Worm (Caenorhabditis elegans) whole organism, L4 larva: ENCODE data around the gene ccep-135.

Source experiments
- F37D6.2 ChIP-seq: sonication (generic microtip); optimal IDR thresholded peaks from 2 replicates; lab custom pipeline; 2016; ENCODE audit warnings: mild to moderate bottlenecking, missing genetic modification characterization, missing compliant biosample characterization
- F44E2.7 ChIP-seq: fragments of 200-800 bp; sonication (Bioruptor generic); IDR thresholded peaks from 2 replicates; pipeline ENCODE4 v2.1.2; 2022; ENCODE audit warnings: missing genetic modification characterization, missing compliant biosample characterization
- Y5F2A.4 ChIP-seq: fragments of 200-800 bp; sonication (Bioruptor generic); optimal IDR thresholded peaks from 2 replicates; lab custom pipeline; 2018; ENCODE audit warnings: mild to moderate bottlenecking, missing genetic modification characterization, missing compliant biosample characterization
- aha-1 ChIP-seq: fragments of 150-350 bp; peaks from one replicate; lab custom pipeline; 2014; ENCODE audit warnings: missing biosample characterization, missing genetic modification characterization
- ama-1 ChIP-seq: fragments of 150-350 bp; optimal IDR thresholded peaks from 2 replicates; lab custom pipeline; 2014; ENCODE audit warnings: inconsistent platforms, mixed read lengths
- arid-1 ChIP-seq: fragments of 200-800 bp; sonication (Bioruptor generic); conservative IDR thresholded peaks from 2 replicates; pipeline ENCODE4 v1.3.6; 2022; ENCODE audit warnings: missing genetic modification reagents, missing genetic modification characterization, missing compliant biosample characterization
- ceh-28 ChIP-seq: fragments of 150-350 bp; optimal IDR thresholded peaks from 2 replicates; lab custom pipeline; 2014; ENCODE audit warnings: missing biosample characterization, missing genetic modification reagents, missing genetic modification characterization
- ceh-82 ChIP-seq: sonication (generic microtip); optimal IDR thresholded peaks from 2 replicates; lab custom pipeline; 2017; ENCODE audit warnings: missing biosample characterization, missing genetic modification characterization
- ces-1 ChIP-seq: fragments of 150-350 bp; sonication (generic microtip); optimal IDR thresholded peaks from 4 replicates; lab custom pipeline; 2014; ENCODE audit warnings: missing biosample characterization, missing genetic modification reagents, missing genetic modification characterization
- cey-2 ChIP-seq: sonication (generic microtip); optimal IDR thresholded peaks from 3 replicates; lab custom pipeline; 2017; ENCODE audit warnings: missing genetic modification characterization, mild to moderate bottlenecking, missing compliant biosample characterization, antibody characterized with exemption, borderline replicate concordance; ENCODE audit not compliant: insufficient read depth
- ctbp-1 ChIP-seq: fragments of 200-800 bp; sonication (Bioruptor generic); IDR thresholded peaks from 2 replicates; pipeline ENCODE4 v1.3.6; 2022; ENCODE audit warnings: missing genetic modification reagents, missing genetic modification characterization, missing compliant biosample characterization
- daf-12 ChIP-seq: fragments of 150-350 bp; optimal IDR thresholded peaks from 2 replicates; lab custom pipeline; 2014; ENCODE audit warnings: missing biosample characterization, missing genetic modification reagents, missing genetic modification characterization
- daf-16 ChIP-seq, 3 experiments: sonication (generic microtip); optimal IDR thresholded peaks; 2 replicates each; lab custom pipeline; 2016 to 2017; ENCODE audit warnings: missing genetic modification characterization in 3 of 3, missing genetic modification reagents in 3 of 3, mild to moderate bottlenecking in 2 of 3, missing compliant biosample characterization in 2 of 3, missing biosample characterization in 1 of 3, moderate library complexity in 1 of 3
- daf-8 ChIP-seq: fragments of 200-800 bp; sonication (Bioruptor generic); IDR thresholded peaks from 2 replicates; pipeline ENCODE4 v1.3.6; 2022; ENCODE audit warnings: missing genetic modification characterization, missing compliant biosample characterization
- dmd-6 ChIP-seq: fragments of 200-800 bp; sonication (Bioruptor generic); IDR thresholded peaks from 2 replicates; pipeline ENCODE4 v1.3.6; 2022; ENCODE audit warnings: missing genetic modification reagents, missing genetic modification characterization, missing compliant biosample characterization
- dpl-1 ChIP-seq: fragments of 150-350 bp; optimal IDR thresholded peaks from 2 replicates; lab custom pipeline; 2014; ENCODE audit warnings: missing biosample characterization, missing genetic modification reagents, missing genetic modification characterization
- duxl-1 ChIP-seq: sonication (generic microtip); optimal IDR thresholded peaks from 2 replicates; lab custom pipeline; 2016; ENCODE audit warnings: mild to moderate bottlenecking, missing genetic modification characterization, moderate library complexity, missing compliant biosample characterization; ENCODE audit not compliant: poor library complexity
- dve-1 ChIP-seq: sonication (generic microtip); optimal IDR thresholded peaks from 2 replicates; lab custom pipeline; 2017; ENCODE audit warnings: antibody characterized with exemption, mild to moderate bottlenecking, missing genetic modification characterization, missing compliant biosample characterization; ENCODE audit not compliant: insufficient read depth
- fkh-10 ChIP-seq: fragments of 150-350 bp; optimal IDR thresholded peaks from 2 replicates; lab custom pipeline; 2014; ENCODE audit warnings: missing biosample characterization, missing genetic modification reagents, missing genetic modification characterization
- fos-1 ChIP-seq: fragments of 150-350 bp; optimal IDR thresholded peaks from 2 replicates; lab custom pipeline; 2014; ENCODE audit warnings: missing biosample characterization, missing genetic modification characterization
- gei-8 ChIP-seq: fragments of 200-800 bp; sonication (Bioruptor generic); optimal IDR thresholded peaks from 2 replicates; lab custom pipeline; 2018; ENCODE audit warnings: mild to moderate bottlenecking, missing genetic modification characterization, missing compliant biosample characterization
- hif-1 ChIP-seq, 2 experiments: sonication (generic microtip); optimal IDR thresholded peaks; 2 replicates each; lab custom pipeline; 2016 to 2017; ENCODE audit warnings: missing compliant biosample characterization in 2 of 2, missing genetic modification characterization in 2 of 2, missing genetic modification reagents in 2 of 2, missing genotype in 2 of 2, mild to moderate bottlenecking in 1 of 2
- hlh-11 ChIP-seq: fragments of 200-800 bp; sonication (Bioruptor generic); optimal IDR thresholded peaks from 2 replicates; lab custom pipeline; 2018; ENCODE audit warnings: mild to moderate bottlenecking, missing genetic modification characterization, missing compliant biosample characterization
- hmg-1.1 ChIP-seq: fragments of 200-800 bp; sonication (Bioruptor generic); IDR thresholded peaks from 2 replicates; pipeline ENCODE4 v1.3.6; 2022; ENCODE audit warnings: missing genetic modification reagents, missing genetic modification characterization, missing compliant biosample characterization
- lin-39 ChIP-seq: fragments of 150-350 bp; optimal IDR thresholded peaks from 2 replicates; lab custom pipeline; 2014; ENCODE audit warnings: missing biosample characterization, missing genetic modification reagents, missing genetic modification characterization
- lir-3 ChIP-seq: sonication (generic microtip); optimal IDR thresholded peaks from 2 replicates; lab custom pipeline; 2016; ENCODE audit warnings: mild to moderate bottlenecking, missing genetic modification characterization, missing compliant biosample characterization
- mdt-29 ChIP-seq: fragments of 200-800 bp; sonication (Bioruptor generic); IDR thresholded peaks from 2 replicates; pipeline ENCODE4 v1.3.6; 2022; ENCODE audit warnings: missing genetic modification reagents, missing genetic modification characterization, missing compliant biosample characterization
- mxl-2 ChIP-seq: fragments of 200-800 bp; sonication (Bioruptor generic); conservative IDR thresholded peaks from 2 replicates; pipeline ENCODE4 v1.3.6; 2022; ENCODE audit warnings: missing genetic modification reagents, missing genetic modification characterization, missing compliant biosample characterization
- nhr-102 ChIP-seq: sonication (generic microtip); optimal IDR thresholded peaks from 2 replicates; lab custom pipeline; 2016; ENCODE audit warnings: mild to moderate bottlenecking, missing genetic modification characterization, moderate library complexity, missing compliant biosample characterization
- nhr-111 ChIP-seq: fragments of 200-800 bp; sonication (Bioruptor generic); optimal IDR thresholded peaks from 2 replicates; lab custom pipeline; 2018; ENCODE audit warnings: mild to moderate bottlenecking, missing genetic modification characterization, missing compliant biosample characterization
- nhr-237 ChIP-seq: sonication (generic microtip); optimal IDR thresholded peaks from 2 replicates; lab custom pipeline; 2017; ENCODE audit warnings: missing biosample characterization, missing genetic modification characterization
- nhr-25 ChIP-seq: sonication (generic microtip); optimal IDR thresholded peaks from 2 replicates; lab custom pipeline; 2017; ENCODE audit warnings: missing genetic modification characterization, mild to moderate bottlenecking, missing compliant biosample characterization, antibody characterized with exemption, moderate library complexity, borderline replicate concordance; ENCODE audit not compliant: insufficient read depth
- nhr-28 ChIP-seq: fragments of 150-350 bp; optimal IDR thresholded peaks from 2 replicates; lab custom pipeline; 2014; ENCODE audit warnings: missing biosample characterization, missing genetic modification characterization
- nhr-42 ChIP-seq: fragments of 200-800 bp; sonication (Bioruptor generic); IDR thresholded peaks from 2 replicates; pipeline ENCODE4 v1.3.6; 2022; ENCODE audit warnings: missing genetic modification characterization, missing compliant biosample characterization
- nhr-76 ChIP-seq: fragments of 150-350 bp; optimal IDR thresholded peaks from 2 replicates; lab custom pipeline; 2014; ENCODE audit warnings: missing biosample characterization, missing genetic modification characterization
- nhr-77 ChIP-seq: fragments of 150-350 bp; optimal IDR thresholded peaks from 2 replicates; lab custom pipeline; 2014; ENCODE audit warnings: missing biosample characterization, missing genetic modification characterization
- pha-4 ChIP-seq, 2 experiments: fragments of 150-350 bp in 1 of 2; fragments of 200-800 bp in 1 of 2; sonication (Bioruptor generic) in 1 of 2; IDR thresholded peaks in 1 of 2; optimal IDR thresholded peaks in 1 of 2; 2 replicates each; pipeline versions ENCODE4 v1.3.6 to Lab custom; 2014 to 2022; ENCODE audit warnings: missing genetic modification characterization in 2 of 2, missing genetic modification reagents in 2 of 2, missing biosample characterization in 1 of 2, missing compliant biosample characterization in 1 of 2
- php-3 ChIP-seq: fragments of 200-800 bp; sonication (Bioruptor generic); IDR thresholded peaks from 2 replicates; pipeline ENCODE4 v1.3.6; 2022; ENCODE audit warnings: missing genetic modification reagents, missing genetic modification characterization, missing compliant biosample characterization
- pqm-1 ChIP-seq: sonication (generic microtip); optimal IDR thresholded peaks from 2 replicates; lab custom pipeline; 2017; ENCODE audit warnings: missing biosample characterization, missing genetic modification characterization
- sdz-12 ChIP-seq: fragments of 200-800 bp; sonication (Bioruptor generic); optimal IDR thresholded peaks from 2 replicates; lab custom pipeline; 2018; ENCODE audit warnings: mild to moderate bottlenecking, missing genetic modification characterization, missing compliant biosample characterization
- skn-1 ChIP-seq: fragments of 150-350 bp; optimal IDR thresholded peaks from 2 replicates; lab custom pipeline; 2014; ENCODE audit warnings: missing biosample characterization, missing genetic modification characterization
- snpc-1.2 ChIP-seq: fragments of 200-800 bp; sonication (Bioruptor generic); IDR thresholded peaks from 2 replicates; pipeline ENCODE4 v1.3.6; 2022; ENCODE audit warnings: missing genetic modification reagents, missing genetic modification characterization, missing compliant biosample characterization
- snpc-4 ChIP-seq: fragments of 150-350 bp; optimal IDR thresholded peaks from 2 replicates; lab custom pipeline; 2014; ENCODE audit warnings: missing biosample characterization, missing genetic modification characterization
- spr-3 ChIP-seq: fragments of 200-800 bp; sonication (Bioruptor generic); optimal IDR thresholded peaks from 2 replicates; lab custom pipeline; 2018; ENCODE audit warnings: mild to moderate bottlenecking, missing genetic modification characterization, missing compliant biosample characterization
- unc-130 ChIP-seq: sonication (generic microtip); optimal IDR thresholded peaks from 2 replicates; lab custom pipeline; 2016; ENCODE audit warnings: missing genetic modification reagents, missing genetic modification characterization, missing compliant biosample characterization
- unc-39 ChIP-seq: sonication (generic microtip); optimal IDR thresholded peaks from 2 replicates; lab custom pipeline; 2017; ENCODE audit warnings: missing biosample characterization, missing genetic modification characterization
- zag-1 ChIP-seq: fragments of 150-350 bp; optimal IDR thresholded peaks from 2 replicates; lab custom pipeline; 2014; ENCODE audit warnings: missing biosample characterization, missing genetic modification characterization
- zip-2 ChIP-seq: fragments of 150-350 bp; optimal IDR thresholded peaks from 2 replicates; lab custom pipeline; 2014; ENCODE audit warnings: missing biosample characterization, missing genetic modification characterization
- ztf-11 ChIP-seq: fragments of 150-350 bp; optimal IDR thresholded peaks from 2 replicates; lab custom pipeline; 2014; ENCODE audit warnings: missing biosample characterization, missing genetic modification characterization
- ztf-7 ChIP-seq: fragments of 150-350 bp; optimal IDR thresholded peaks from 2 replicates; lab custom pipeline; 2014; ENCODE audit warnings: missing biosample characterization, missing genetic modification characterization

ccep-135 gene

ce11 chrIII:3112616-3113015, 20.9 kb downstream of the ccep-135 start:
- TF ChIP-seq Y5F2A.4 (GFP tag; lab: Kevin White, UChicago): no peak
- TF ChIP-seq ztf-11 (tag; lab: Kevin White, UChicago): no peak
- peak; percentile 27 for TF ChIP-seq ceh-28 (tag; lab: Kevin White, UChicago)

- no peak for TF ChIP-seq spr-3
- no peak for TF ChIP-seq fkh-10
- no peak for TF ChIP-seq aha-1 (tag; lab: Kevin White, UChicago)
- peak; percentile 84 for TF ChIP-seq dmd-6
- no peak for TF ChIP-seq nhr-111 (GFP tag; lab: Kevin White, UChicago)
- TF ChIP-seq dpl-1: no peak
- TF ChIP-seq cey-2 (tag; lab: Kevin White, UChicago): no peak
- TF ChIP-seq unc-39: no peak
- TF ChIP-seq daf-8 (GFP tag; lab: Robert Waterston, UW): no peak
- TF ChIP-seq ceh-82 (tag; lab: Kevin White, UChicago): no peak
- peak; percentile 84 for TF ChIP-seq nhr-77
- no peak for TF ChIP-seq lir-3 (tag; lab: Kevin White, UChicago)
- no peak for TF ChIP-seq nhr-42 (GFP tag; lab: Robert Waterston, UW)
- no peak for TF ChIP-seq snpc-4 (tag; lab: Kevin White, UChicago)
- TF ChIP-seq zip-2 (tag; lab: Kevin White, UChicago): no peak
- peak in 1 of 2 experiments; percentile 81 for TF ChIP-seq hif-1 (tag; optimal IDR thresholded peaks at IDR 0.05; lab: Kevin White, UChicago)
- no peak for TF ChIP-seq nhr-237 (tag; lab: Kevin White, UChicago)
- no peak for TF ChIP-seq pha-4 (GFP tag; IDR thresholded peaks at IDR 0.05; lab: Robert Waterston, UW)
- TF ChIP-seq pha-4 (tag; optimal IDR thresholded peaks at IDR 0.05; lab: Kevin White, UChicago): no peak
- TF ChIP-seq pqm-1: peak; percentile 99
- no peak for TF ChIP-seq ctbp-1 (GFP tag; lab: Robert Waterston, UW)
- peak; percentile 80 for TF ChIP-seq dve-1 (tag; lab: Kevin White, UChicago)
- TF ChIP-seq php-3 (GFP tag; lab: Robert Waterston, UW): no peak
- no peak for TF ChIP-seq gei-8
- TF ChIP-seq hlh-11 (tag; lab: Kevin White, UChicago): peak; percentile 62
- no peak for TF ChIP-seq zag-1 (tag; lab: Kevin White, UChicago)
- no peak for TF ChIP-seq ztf-7
- TF ChIP-seq nhr-76 (tag; lab: Kevin White, UChicago): no peak
- no peak for TF ChIP-seq mxl-2 (GFP tag; lab: Robert Waterston, UW)
- no peak for TF ChIP-seq mdt-29
- no peak for TF ChIP-seq fos-1
- TF ChIP-seq F37D6.2: no peak
- TF ChIP-seq arid-1: no peak
- no peak for TF ChIP-seq hmg-1.1 (GFP tag; lab: Robert Waterston, UW)
- no peak for TF ChIP-seq ama-1 (lab: Kevin White, UChicago)
- TF ChIP-seq skn-1 (tag; lab: Kevin White, UChicago): no peak
- no peak for TF ChIP-seq unc-130 (GFP tag; lab: Kevin White, UChicago)
- no peak for TF ChIP-seq sdz-12 (GFP tag; lab: Kevin White, UChicago)
- TF ChIP-seq daf-12 (tag; lab: Kevin White, UChicago): no peak
- TF ChIP-seq duxl-1 (tag; lab: Kevin White, UChicago): no peak
- peak; percentile 98 for TF ChIP-seq nhr-28 (tag; lab: Kevin White, UChicago)
- no peak for TF ChIP-seq daf-16 (GFP tag; optimal IDR thresholded peaks at IDR 0.05; lab: Kevin White, UChicago)
- peak; percentile 57 for TF ChIP-seq daf-16 (tag; optimal IDR thresholded peaks at IDR 0.05; lab: Kevin White, UChicago)
- TF ChIP-seq lin-39 (tag; lab: Kevin White, UChicago): no peak
- TF ChIP-seq ces-1 (GFP tag; lab: Kevin White, UChicago): no peak
- TF ChIP-seq nhr-25 (tag; lab: Kevin White, UChicago): no peak
- no peak for TF ChIP-seq F44E2.7 (GFP tag; lab: Robert Waterston, UW)
- TF ChIP-seq nhr-102: peak; percentile 16
- no peak for TF ChIP-seq snpc-1.2
These were observed 25.3 kb downstream of the ccep-135 start for ce11 chrIII:3116969-3117368.
